Worm (Caenorhabditis elegans) whole organism, midembryonic: ENCODE data around the gene F40F8.4.

Experiments
- T22C8.4 ChIP-seq: fragments of 200-800 bp; sonication (Bioruptor generic); IDR thresholded peaks from 2 replicates; pipeline ENCODE4 v1.3.6; 2022; ENCODE audit warnings: missing genetic modification characterization, missing compliant biosample characterization
- cog-1 ChIP-seq: sonication (generic microtip); optimal IDR thresholded peaks from 2 replicates; lab custom pipeline; 2016; ENCODE audit warnings: missing genetic modification characterization, missing compliant biosample characterization
- flt-1 ChIP-seq: fragments of 200-800 bp; sonication (Bioruptor generic); IDR thresholded peaks from 2 replicates; pipeline ENCODE4 v1.3.6; 2022; ENCODE audit warnings: missing genetic modification characterization, missing compliant biosample characterization
- klf-2 ChIP-seq: fragments of 200-800 bp; sonication (Bioruptor generic); conservative IDR thresholded peaks from 2 replicates; pipeline ENCODE4 v1.3.6; 2022; ENCODE audit warnings: missing genetic modification reagents, missing genetic modification characterization, missing compliant biosample characterization
- med-1 ChIP-seq: sonication (generic microtip); optimal IDR thresholded peaks from 2 replicates; lab custom pipeline; 2017; ENCODE audit warnings: missing genetic modification characterization, mild to moderate bottlenecking, missing compliant biosample characterization, antibody characterized with exemption, missing genetic modification reagents; ENCODE audit not compliant: insufficient read depth
- ref-1 ChIP-seq: fragments of 200-800 bp; sonication (Bioruptor generic); conservative IDR thresholded peaks from 2 replicates; pipeline ENCODE4 v1.3.6; 2022; ENCODE audit warnings: missing genetic modification reagents, missing genetic modification characterization, missing compliant biosample characterization
- tab-1 ChIP-seq: fragments of 200-800 bp; sonication (Bioruptor generic); IDR thresholded peaks from 2 replicates; pipeline ENCODE4 v1.3.6; 2022; ENCODE audit warnings: missing genetic modification characterization, missing compliant biosample characterization
- ztf-23 ChIP-seq: fragments of 200-800 bp; sonication (Bioruptor generic); IDR thresholded peaks from 2 replicates; pipeline ENCODE4 v1.3.6; 2022; ENCODE audit warnings: missing genetic modification reagents, missing genetic modification characterization, missing compliant biosample characterization
- ztf-29 ChIP-seq: fragments of 200-800 bp; sonication (Bioruptor generic); IDR thresholded peaks from 2 replicates; pipeline ENCODE4 v1.3.6; 2022; ENCODE audit warnings: missing genetic modification reagents, missing genetic modification characterization, missing compliant biosample characterization

Gene F40F8.4

DNA sequence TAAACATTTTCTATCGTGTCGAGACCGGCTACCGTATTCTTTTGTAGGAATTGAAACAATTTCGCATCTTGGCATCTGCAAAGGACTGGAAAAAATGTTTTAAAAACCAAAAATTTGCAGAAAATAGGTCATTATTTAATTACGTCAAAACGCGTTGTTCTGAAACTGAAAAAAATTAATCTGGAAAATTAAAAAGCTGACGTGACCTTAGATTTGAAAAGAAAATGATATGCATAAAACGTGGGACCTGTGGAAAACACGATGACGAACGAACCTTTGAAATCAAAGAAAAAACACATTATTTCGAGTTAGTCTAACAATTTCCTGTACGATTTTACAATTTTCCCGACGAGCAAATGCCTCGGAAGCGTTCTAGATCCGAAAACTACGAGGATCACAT lies 35.9 kb downstream of the F40F8.4 start, which contains the start of gene C09H10.9:
C09H10.9 (plus strand) TSS at position 301 of the 400 bp plus-strand sequence.
- TF ChIP-seq T22C8.4 (GFP tag; lab: Robert Waterston, UW) = no peak

DNA sequence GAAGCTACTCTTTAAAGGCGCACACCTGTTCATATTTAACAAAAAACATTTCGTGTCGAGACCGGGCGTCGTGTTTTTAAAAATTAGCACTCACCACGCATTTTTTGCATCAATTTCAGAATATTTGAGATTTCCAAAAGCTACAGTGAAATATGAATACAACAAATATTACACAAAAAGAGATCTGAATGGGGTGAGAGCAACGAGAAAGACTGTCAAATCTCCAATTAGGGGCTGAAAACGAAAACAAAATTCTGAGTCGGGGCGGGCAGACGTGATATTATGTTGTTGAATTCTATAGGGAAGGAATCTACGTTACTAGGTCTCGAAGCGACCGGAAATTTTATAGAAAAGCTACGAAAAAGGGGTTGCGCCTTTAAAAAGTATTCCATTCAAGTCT lies 36.4 kb downstream of the F40F8.4 start, which contains the start of gene C09H10.5:
C09H10.5 (minus strand) TSS at position 101 of the 400 bp plus-strand sequence.
- TF ChIP-seq ztf-29 (GFP tag; lab: Robert Waterston, UW) (no peak), tab-1 (GFP tag; lab: Robert Waterston, UW) (no peak), ref-1 (GFP tag; lab: Robert Waterston, UW) (no peak), T22C8.4 (GFP tag; lab: Robert Waterston, UW) (no peak), cog-1 (tag; lab: Kevin White, UChicago) (no peak), klf-2 (GFP tag; lab: Robert Waterston, UW) (no peak)

DNA sequence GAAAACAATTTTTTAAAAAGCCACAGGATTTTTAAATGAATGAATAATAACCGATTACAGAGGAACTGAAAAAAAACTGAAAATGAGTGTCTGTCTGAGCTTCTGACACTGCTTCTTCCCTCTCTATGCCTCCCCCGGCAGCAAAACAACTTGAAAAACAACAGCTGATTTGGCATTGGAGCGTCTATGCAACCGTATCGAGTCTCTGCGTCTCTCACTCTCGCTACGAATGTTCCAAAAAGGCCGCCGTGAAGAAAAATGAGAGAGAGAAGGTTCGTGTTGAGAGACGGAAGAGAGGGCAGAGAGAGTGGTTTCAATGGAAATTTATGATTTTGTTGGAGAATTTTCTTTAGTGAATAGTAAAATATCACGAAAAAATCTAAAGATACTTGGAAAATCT lies 37.0 kb downstream of the F40F8.4 start:
- TF ChIP-seq ref-1 (GFP tag; lab: Robert Waterston, UW) (no peak), cog-1 (tag; lab: Kevin White, UChicago) (peak; percentile 29), tab-1 (GFP tag; lab: Robert Waterston, UW) (no peak)

DNA sequence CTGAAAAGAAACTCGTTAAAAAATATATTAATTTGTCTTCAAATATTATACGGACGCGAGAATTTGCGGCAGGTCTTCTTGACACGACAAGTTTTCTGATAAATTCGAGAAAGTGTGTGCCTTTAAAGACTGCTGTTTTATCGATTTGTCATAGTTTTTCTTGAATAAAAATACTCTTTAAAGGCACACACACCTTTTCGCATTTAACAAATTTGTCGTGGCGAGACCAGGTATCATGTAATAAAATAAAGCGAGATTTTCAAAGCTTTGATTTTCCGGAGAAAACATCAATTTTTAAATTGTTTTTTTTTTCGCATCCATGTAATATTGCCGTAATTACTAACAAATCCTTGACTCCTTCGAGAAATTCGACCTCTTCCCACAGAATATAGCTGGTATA lies 38.9 kb downstream of the F40F8.4 start:
- no peak for TF ChIP-seq ref-1 (GFP tag; lab: Robert Waterston, UW)
- TF ChIP-seq klf-2 (GFP tag; lab: Robert Waterston, UW) = no peak
- TF ChIP-seq T22C8.4 (GFP tag; lab: Robert Waterston, UW) = no peak
- no peak for TF ChIP-seq med-1 (GFP tag; lab: Kevin White, UChicago)
- no peak for TF ChIP-seq ztf-29 (GFP tag; lab: Robert Waterston, UW)

DNA sequence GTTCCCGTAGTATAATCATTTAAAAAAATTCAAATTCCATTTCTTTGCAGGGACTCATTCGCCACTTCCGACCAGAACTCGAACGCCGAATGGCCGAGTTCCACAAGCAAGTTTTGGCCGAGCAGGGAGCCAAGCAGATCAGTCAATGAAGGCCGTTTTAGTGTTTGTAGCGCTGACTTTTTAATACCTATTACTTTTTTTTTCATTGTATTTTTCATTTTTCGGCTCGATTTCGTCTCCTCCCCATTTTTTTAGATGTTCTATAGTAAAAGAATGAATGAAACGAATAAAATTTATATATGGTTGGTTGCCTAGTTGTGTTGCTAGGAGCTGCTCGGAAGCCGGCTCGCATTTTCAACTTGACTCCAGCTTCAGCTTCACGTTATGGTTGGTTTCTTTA lies 40.2 kb downstream of the F40F8.4 start, which contains the start of gene C09H10.4:
C09H10.4 (plus strand) TSS at position 301 of the 400 bp plus-strand sequence.
- no peak for TF ChIP-seq klf-2 (GFP tag; lab: Robert Waterston, UW)

DNA sequence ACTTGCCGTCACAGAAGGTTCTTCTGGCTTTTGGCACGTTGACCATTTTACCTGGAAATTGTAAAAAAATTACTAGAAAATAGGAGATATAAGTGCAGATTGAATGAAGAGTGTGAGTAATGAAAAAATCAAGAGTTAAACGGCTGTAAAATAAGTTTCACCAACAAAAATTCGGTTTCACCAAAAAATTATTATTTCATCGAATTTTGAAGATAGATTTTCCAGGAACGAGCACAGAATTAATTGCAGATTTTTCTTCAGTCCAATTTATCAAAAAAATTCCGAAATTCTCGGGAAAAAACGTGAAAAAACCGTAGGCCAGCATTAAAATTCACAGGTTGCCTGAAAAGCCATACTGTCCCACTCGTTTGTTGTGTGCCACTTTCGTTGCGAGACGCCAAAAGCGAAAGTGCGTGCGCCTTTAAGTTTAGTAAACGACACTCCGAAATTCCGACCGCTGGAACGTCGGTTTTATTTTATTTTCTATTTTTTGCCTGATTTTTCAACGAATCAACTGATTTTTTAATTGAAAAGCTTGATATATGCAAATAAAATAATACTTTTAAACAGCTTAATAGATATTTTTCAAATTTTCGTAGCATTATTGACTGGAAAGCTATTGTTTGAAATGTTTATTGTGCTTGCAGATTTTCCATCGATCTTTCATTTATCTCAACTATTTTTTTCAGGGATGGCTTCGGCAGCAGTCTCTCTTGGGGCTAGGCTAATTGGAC lies 42.7 kb downstream of the F40F8.4 start, which contains the start of the genes rpl-36.A and nuo-1:
rpl-36.A (minus strand) TSS at position 51 of the 734 bp plus-strand sequence.
nuo-1 (plus strand) TSS at position 684 of the 734 bp plus-strand sequence.
- TF ChIP-seq flt-1 (GFP tag; lab: Robert Waterston, UW) = no peak
- TF ChIP-seq ztf-23 (GFP tag; lab: Robert Waterston, UW) = 0 out of 2 replicates have a peak, but pooled peaks have one; percentile 22

DNA sequence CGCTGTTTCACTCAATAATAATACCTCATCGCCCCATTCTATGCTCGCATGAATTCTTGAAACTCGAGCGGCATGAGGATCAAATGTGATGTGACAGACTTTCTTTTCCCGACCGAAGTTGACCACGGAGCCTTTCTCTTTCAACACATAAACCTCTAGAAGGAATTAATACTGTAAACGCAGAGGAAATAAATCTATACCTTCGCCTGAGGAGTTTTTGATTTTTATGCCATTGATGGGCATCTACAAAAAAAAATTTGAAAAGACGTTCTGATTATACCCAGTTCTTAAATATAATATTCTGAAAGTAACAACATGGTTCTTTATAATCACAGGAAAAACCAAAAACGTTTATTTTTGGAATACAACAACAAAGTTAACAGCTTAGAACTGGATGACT lies 43.8 kb downstream of the F40F8.4 start, which contains the start of gene nbs-1:
nbs-1 (minus strand) TSS at position 246 of the 400 bp plus-strand sequence.
- TF ChIP-seq ztf-29 (GFP tag; lab: Robert Waterston, UW) (no peak), ztf-23 (GFP tag; lab: Robert Waterston, UW) (no peak), klf-2 (GFP tag; lab: Robert Waterston, UW) (no peak), ref-1 (GFP tag; lab: Robert Waterston, UW) (no peak)

DNA sequence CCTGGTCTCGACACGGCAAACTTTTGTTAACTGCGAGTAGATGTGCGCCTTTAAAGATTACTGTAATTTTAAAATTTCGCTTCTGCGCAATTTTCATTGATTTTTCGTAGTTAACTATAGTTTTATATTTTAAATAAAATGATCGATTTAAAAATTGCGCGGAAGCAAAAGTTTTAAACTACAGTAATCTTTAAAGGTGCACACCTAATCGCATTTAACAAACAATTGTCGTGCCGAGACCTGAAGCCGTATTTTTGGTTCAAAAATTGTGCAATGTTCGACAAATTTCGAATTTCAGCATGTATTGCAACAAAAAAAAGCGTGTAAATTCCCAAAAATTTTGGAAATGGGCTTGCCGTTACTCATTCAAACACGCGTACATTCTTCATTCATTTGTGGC lies 45.6 kb downstream of the F40F8.4 start:
- TF ChIP-seq T22C8.4 (GFP tag; lab: Robert Waterston, UW) (no peak), tab-1 (GFP tag; lab: Robert Waterston, UW) (no peak), flt-1 (GFP tag; lab: Robert Waterston, UW) (no peak)

DNA sequence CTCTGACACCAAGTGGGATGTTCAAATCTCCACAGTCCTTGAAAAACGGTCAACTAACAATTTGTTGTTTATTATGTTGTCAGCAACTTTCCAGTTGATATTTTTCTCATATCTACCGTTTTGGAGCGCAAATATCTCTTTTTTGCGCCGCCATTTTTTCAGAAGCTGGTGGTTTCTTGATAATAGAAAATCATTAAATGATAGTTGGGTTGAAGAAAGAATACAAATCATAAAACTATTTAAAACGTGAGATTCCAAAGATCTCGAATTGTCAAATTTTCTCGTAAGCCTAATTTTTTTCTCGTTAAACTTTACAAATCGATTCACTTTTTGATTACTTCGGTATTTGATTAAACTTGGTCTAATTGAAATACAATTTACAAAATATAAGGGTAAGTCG lies 47.6 kb downstream of the F40F8.4 start, which contains the start of gene rpl-42:
rpl-42 (plus strand) TSS at position 301 of the 400 bp plus-strand sequence.
- TF ChIP-seq tab-1 (GFP tag; lab: Robert Waterston, UW) = no peak
- no peak for TF ChIP-seq ztf-29 (GFP tag; lab: Robert Waterston, UW)
- no peak for TF ChIP-seq ref-1 (GFP tag; lab: Robert Waterston, UW)
- no peak for TF ChIP-seq flt-1 (GFP tag; lab: Robert Waterston, UW)
- TF ChIP-seq T22C8.4 (GFP tag; lab: Robert Waterston, UW) = no peak
- no peak for TF ChIP-seq cog-1 (tag; lab: Kevin White, UChicago)
- no peak for TF ChIP-seq med-1 (GFP tag; lab: Kevin White, UChicago)
- TF ChIP-seq ztf-23 (GFP tag; lab: Robert Waterston, UW) = no peak
- TF ChIP-seq klf-2 (GFP tag; lab: Robert Waterston, UW) = no peak

DNA sequence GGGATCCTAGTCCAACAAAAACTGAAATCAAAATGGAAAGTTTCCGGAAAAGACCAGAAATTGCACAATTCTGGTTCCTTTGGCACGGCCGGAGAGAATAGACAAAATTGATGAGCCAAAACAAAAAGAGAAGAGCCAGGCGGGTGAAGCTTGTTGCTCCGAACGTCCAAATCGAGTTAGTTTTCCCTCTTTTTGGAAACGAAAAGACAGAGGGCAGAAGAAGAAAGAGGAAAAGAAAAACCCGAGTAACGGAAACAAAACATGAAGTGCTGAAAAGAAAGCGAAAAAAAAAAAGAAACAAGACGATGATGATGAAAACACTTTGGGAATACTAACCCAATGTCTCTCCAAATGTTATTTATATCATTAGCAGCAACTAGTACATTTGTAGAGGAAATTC lies 48.5 kb downstream of the F40F8.4 start:
- TF ChIP-seq ztf-23 (GFP tag; lab: Robert Waterston, UW) (no peak), med-1 (GFP tag; lab: Kevin White, UChicago) (no peak), ztf-29 (GFP tag; lab: Robert Waterston, UW) (no peak), T22C8.4 (GFP tag; lab: Robert Waterston, UW) (no peak), tab-1 (GFP tag; lab: Robert Waterston, UW) (no peak), ref-1 (GFP tag; lab: Robert Waterston, UW) (no peak), flt-1 (GFP tag; lab: Robert Waterston, UW) (no peak)
